Fruit fly (Drosophila melanogaster) whole organism, embryonic: ENCODE results near the gene mirr.

Experiments used
- Atf-2 ChIP-seq: fragments of 200-800 bp; sonication (Bioruptor generic); optimal IDR thresholded peaks from 2 replicates; lab custom pipeline; 2016; ENCODE audit warnings: missing biosample characterization, missing genetic modification characterization
- Blimp-1 ChIP-seq: fragments of 200-800 bp; sonication (Bioruptor generic); optimal IDR thresholded peaks from 3 replicates; lab custom pipeline; 2018; ENCODE audit warnings: missing biosample characterization, missing genetic modification characterization, mild to moderate bottlenecking, moderate library complexity, missing genetic modification reagents
- Bteb2 ChIP-seq: fragments of 200-800 bp; sonication (Bioruptor generic); optimal IDR thresholded peaks from 2 replicates; lab custom pipeline; 2016; ENCODE audit warnings: missing biosample characterization, missing genetic modification characterization
- CG1024 ChIP-seq: fragments of 200-800 bp; sonication (Bioruptor generic); IDR thresholded peaks from 2 replicates; pipeline ENCODE4 v1.3.6; 2022; ENCODE audit warnings: missing biosample characterization, missing genetic modification characterization
- CG11093 ChIP-seq: fragments of 200-800 bp; sonication (Bioruptor generic); IDR thresholded peaks from 3 replicates; pipeline ENCODE4 v1.3.6; 2022; ENCODE audit warnings: missing biosample characterization, missing genetic modification characterization
- CG12299 ChIP-seq: fragments of 200-800 bp; sonication (Bioruptor generic); optimal IDR thresholded peaks from 2 replicates; lab custom pipeline; 2018; ENCODE audit warnings: missing biosample characterization, mild to moderate bottlenecking, missing genetic modification characterization
- CG14441 ChIP-seq: fragments of 200-800 bp; sonication (Bioruptor generic); IDR thresholded peaks from 2 replicates; pipeline ENCODE4 v1.3.6; 2022; ENCODE audit warnings: missing biosample characterization, missing genetic modification characterization
- CG14860 ChIP-seq: fragments of 200-800 bp; sonication (Bioruptor generic); IDR thresholded peaks from 3 replicates; pipeline ENCODE4 v1.3.6; 2022; ENCODE audit warnings: missing biosample characterization, missing genetic modification characterization; ENCODE audit not compliant: partially characterized antibody
- CG15269 ChIP-seq: fragments of 200-800 bp; sonication (Bioruptor generic); optimal IDR thresholded peaks from 2 replicates; lab custom pipeline; 2018; ENCODE audit warnings: missing biosample characterization, mild to moderate bottlenecking, missing genetic modification characterization, moderate library complexity
- CG16779 ChIP-seq: fragments of 200-800 bp; sonication (Bioruptor generic); IDR thresholded peaks from 2 replicates; pipeline ENCODE4 v1.3.6; 2022; ENCODE audit warnings: missing biosample characterization, missing genetic modification characterization
- CG16863 ChIP-seq: fragments of 200-800 bp; sonication (Bioruptor generic); optimal IDR thresholded peaks from 3 replicates; lab custom pipeline; 2016; ENCODE audit warnings: missing biosample characterization, missing genetic modification characterization
- CG18011 ChIP-seq: fragments of 200-800 bp; sonication (Bioruptor generic); optimal IDR thresholded peaks from 2 replicates; lab custom pipeline; 2017; ENCODE audit warnings: missing biosample characterization, missing genetic modification characterization, mild to moderate bottlenecking, moderate library complexity, missing genotype
- CG18764 ChIP-seq: fragments of 200-800 bp; sonication (Bioruptor generic); optimal IDR thresholded peaks from 3 replicates; lab custom pipeline; 2016; ENCODE audit warnings: missing biosample characterization, missing genetic modification characterization
- CG31441 ChIP-seq: fragments of 200-800 bp; sonication (Bioruptor generic); IDR thresholded peaks from 2 replicates; pipeline ENCODE4 v1.3.6; 2022; ENCODE audit warnings: missing biosample characterization, missing genetic modification characterization
- CG4328 ChIP-seq: fragments of 200-800 bp; sonication (Bioruptor generic); optimal IDR thresholded peaks from 3 replicates; lab custom pipeline; 2017; ENCODE audit warnings: missing biosample characterization, missing genetic modification reagents, missing genetic modification characterization
- CG4854 ChIP-seq: fragments of 200-800 bp; sonication (Bioruptor generic); optimal IDR thresholded peaks from 2 replicates; lab custom pipeline; 2016; ENCODE audit warnings: missing biosample characterization, missing genetic modification characterization, inconsistent platforms
- CG5245 ChIP-seq: fragments of 200-800 bp; sonication (Bioruptor generic); optimal IDR thresholded peaks from 3 replicates; lab custom pipeline; 2016; ENCODE audit warnings: missing biosample characterization, missing genetic modification characterization
- CG7556 ChIP-seq: fragments of 200-800 bp; sonication (Bioruptor generic); optimal IDR thresholded peaks from 2 replicates; lab custom pipeline; 2017; ENCODE audit warnings: missing biosample characterization, mild to moderate bottlenecking, missing genetic modification characterization
- CG7928 ChIP-seq: fragments of 200-800 bp; sonication (Bioruptor generic); optimal IDR thresholded peaks from 2 replicates; lab custom pipeline; 2017; ENCODE audit warnings: missing biosample characterization, mild to moderate bottlenecking, missing genetic modification characterization
- Dek ChIP-seq: fragments of 200-800 bp; sonication (Bioruptor generic); optimal IDR thresholded peaks from 3 replicates; lab custom pipeline; 2019; ENCODE audit warnings: missing biosample characterization, mild to moderate bottlenecking, missing genetic modification characterization, moderate library complexity
- Dref ChIP-seq: fragments of 200-800 bp; sonication (Bioruptor generic); IDR thresholded peaks from 2 replicates; pipeline ENCODE4 v1.3.6; 2022; ENCODE audit warnings: missing biosample characterization, missing genetic modification characterization
- Ets97D ChIP-seq: fragments of 200-800 bp; sonication (Bioruptor generic); optimal IDR thresholded peaks from 3 replicates; lab custom pipeline; 2016; ENCODE audit warnings: missing biosample characterization, missing genetic modification characterization
- Hand ChIP-seq: fragments of 200-800 bp; sonication (Bioruptor generic); optimal IDR thresholded peaks from 2 replicates; lab custom pipeline; 2017; ENCODE audit warnings: mild to moderate bottlenecking, missing biosample characterization, missing genetic modification reagents, missing genetic modification characterization
- Jarid2 ChIP-seq: fragments of 200-800 bp; sonication (Bioruptor generic); optimal IDR thresholded peaks from 3 replicates; lab custom pipeline; 2017; ENCODE audit warnings: mild to moderate bottlenecking, missing biosample characterization, missing genetic modification reagents, missing genetic modification characterization
- Mad ChIP-seq: fragments of 200-800 bp; sonication (Bioruptor generic); optimal IDR thresholded peaks from 2 replicates; lab custom pipeline; 2016; ENCODE audit warnings: missing biosample characterization, missing genetic modification characterization
- Mrtf ChIP-seq: fragments of 200-800 bp; sonication (Bioruptor generic); IDR thresholded peaks from 3 replicates; pipeline ENCODE4 v1.3.6; 2022; ENCODE audit warnings: missing biosample characterization, missing genetic modification characterization
- Neu2 ChIP-seq: fragments of 200-800 bp; sonication (Bioruptor generic); optimal IDR thresholded peaks from 3 replicates; lab custom pipeline; 2016; ENCODE audit warnings: missing biosample characterization, missing genetic modification characterization, borderline replicate concordance
- Sry-δ ChIP-seq: fragments of 200-800 bp; sonication (Bioruptor generic); optimal IDR thresholded peaks from 2 replicates; lab custom pipeline; 2016; ENCODE audit warnings: missing biosample characterization, missing genetic modification characterization
- TFAM ChIP-seq: fragments of 200-800 bp; sonication (Bioruptor generic); optimal IDR thresholded peaks from 2 replicates; lab custom pipeline; 2017; ENCODE audit warnings: missing biosample characterization, missing genetic modification characterization, inconsistent platforms
- Tbp ChIP-seq: fragments of >200 bp; optimal IDR thresholded peaks from 2 replicates; lab custom pipeline; 2018; ENCODE audit warnings: missing biosample characterization, missing genetic modification characterization
- bab2 ChIP-seq: fragments of 200-800 bp; sonication (Bioruptor generic); optimal IDR thresholded peaks from 2 replicates; lab custom pipeline; 2016; ENCODE audit warnings: missing biosample characterization, missing genetic modification characterization
- bowl ChIP-seq: fragments of 200-800 bp; sonication (Bioruptor generic); IDR thresholded peaks from 2 replicates; pipeline ENCODE4 v1.3.6; 2022; ENCODE audit warnings: missing biosample characterization, missing genetic modification characterization
- cato ChIP-seq: fragments of 200-800 bp; sonication (Bioruptor generic); optimal IDR thresholded peaks from 2 replicates; lab custom pipeline; 2016; ENCODE audit warnings: missing biosample characterization, missing genetic modification characterization, borderline replicate concordance
- ems ChIP-seq: fragments of 200-800 bp; sonication (Bioruptor generic); optimal IDR thresholded peaks from 3 replicates; lab custom pipeline; 2016; ENCODE audit warnings: missing biosample characterization, missing genetic modification characterization
- hth ChIP-seq: fragments of >200 bp; optimal IDR thresholded peaks from 2 replicates; lab custom pipeline; 2017; ENCODE audit warnings: inconsistent platforms
- jumu ChIP-seq: fragments of 200-800 bp; sonication (Bioruptor generic); optimal IDR thresholded peaks from 3 replicates; lab custom pipeline; 2016; ENCODE audit warnings: missing biosample characterization, missing genetic modification characterization
- knrl ChIP-seq: fragments of 200-800 bp; sonication (Bioruptor generic); IDR thresholded peaks from 3 replicates; pipeline ENCODE4 v1.3.6; 2022; ENCODE audit warnings: missing biosample characterization, missing genetic modification characterization; ENCODE audit not compliant: partially characterized antibody
- lmd ChIP-seq: fragments of 200-800 bp; sonication (Bioruptor generic); IDR thresholded peaks from 2 replicates; pipeline ENCODE4 v1.3.6; 2022; ENCODE audit warnings: missing biosample characterization, missing genetic modification characterization
- lola ChIP-seq, 3 experiments: fragments of >200 bp in 2 of 3; fragments of 200-800 bp in 1 of 3; sonication (Bioruptor generic) in 1 of 3; optimal IDR thresholded peaks; 2 replicates each; lab custom pipeline; 2017 to 2019; ENCODE audit warnings: missing biosample characterization in 3 of 3, missing genetic modification characterization in 3 of 3, mild to moderate bottlenecking in 1 of 3, moderate library complexity in 1 of 3
- nmo ChIP-seq: fragments of 200-800 bp; sonication (Bioruptor generic); optimal IDR thresholded peaks from 2 replicates; lab custom pipeline; 2018; ENCODE audit warnings: missing biosample characterization, mild to moderate bottlenecking, missing genetic modification characterization, moderate library complexity
- nom ChIP-seq: fragments of 200-800 bp; sonication (Bioruptor generic); optimal IDR thresholded peaks from 2 replicates; lab custom pipeline; 2017; ENCODE audit warnings: missing biosample characterization, missing genetic modification characterization, mild to moderate bottlenecking, moderate library complexity, missing genetic modification reagents
- pnt ChIP-seq: fragments of 200-800 bp; sonication (Bioruptor generic); optimal IDR thresholded peaks from 3 replicates; lab custom pipeline; 2016; ENCODE audit warnings: missing biosample characterization, missing genetic modification characterization
- salm ChIP-seq: fragments of 200-800 bp; sonication (Bioruptor generic); optimal IDR thresholded peaks from 2 replicates; lab custom pipeline; 2018; ENCODE audit warnings: missing biosample characterization, mild to moderate bottlenecking, missing genetic modification characterization
- sisA ChIP-seq: fragments of 200-800 bp; sonication (Bioruptor generic); IDR thresholded peaks from 2 replicates; pipeline ENCODE4 v1.3.6; 2022; ENCODE audit warnings: missing biosample characterization, missing genetic modification characterization
- so ChIP-seq: fragments of 200-800 bp; sonication (Bioruptor generic); IDR thresholded peaks from 3 replicates; pipeline ENCODE4 v1.3.6; 2022; ENCODE audit warnings: missing biosample characterization, missing genetic modification characterization
- sr ChIP-seq: fragments of 200-800 bp; sonication (Bioruptor generic); IDR thresholded peaks from 3 replicates; pipeline ENCODE4 v1.3.6; 2022; ENCODE audit warnings: missing biosample characterization, missing genetic modification characterization
- ssp ChIP-seq: fragments of 200-800 bp; sonication (Bioruptor generic); IDR thresholded peaks from 2 replicates; pipeline ENCODE4 v1.3.6; 2022; ENCODE audit warnings: missing biosample characterization, missing genetic modification characterization
- tin ChIP-seq: fragments of 200-800 bp; sonication (Bioruptor generic); optimal IDR thresholded peaks from 3 replicates; lab custom pipeline; 2016; ENCODE audit warnings: missing biosample characterization, missing genetic modification characterization
- tx ChIP-seq: fragments of 200-800 bp; sonication (Bioruptor generic); optimal IDR thresholded peaks from 2 replicates; lab custom pipeline; 2016; ENCODE audit warnings: missing biosample characterization, missing genetic modification characterization
- vfl ChIP-seq: fragments of 200-800 bp; sonication (Bioruptor generic); optimal IDR thresholded peaks from 2 replicates; lab custom pipeline; 2016; ENCODE audit warnings: missing biosample characterization, missing genetic modification characterization
- zen ChIP-seq: fragments of 200-800 bp; sonication (Bioruptor generic); optimal IDR thresholded peaks from 3 replicates; lab custom pipeline; 2018; ENCODE audit warnings: missing biosample characterization, mild to moderate bottlenecking, missing genetic modification characterization, moderate library complexity

Gene mirr

DNA sequence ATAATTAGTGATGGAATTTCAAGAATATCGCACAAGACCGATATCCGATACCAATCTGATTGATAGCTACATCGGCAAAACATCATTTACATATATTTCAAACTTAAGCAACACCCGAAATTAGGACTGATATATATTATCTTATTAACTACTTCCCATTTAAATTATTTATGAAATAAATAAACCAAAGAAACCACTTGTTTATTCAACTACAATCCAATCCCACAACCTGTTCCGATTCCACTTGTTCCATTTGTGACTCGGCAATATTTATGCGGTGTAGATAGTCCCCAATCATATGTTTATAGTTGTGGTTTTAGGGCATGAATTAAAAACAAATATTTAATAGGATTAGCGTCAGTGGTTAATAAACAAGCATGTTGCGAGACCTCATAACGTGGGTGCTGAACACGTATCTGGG lies 61.3 kb downstream of the mirr start, which contains the start of the genes CG10973 and Vps13D (continued):
- TF ChIP-seq nom (GFP tag; lab: Kevin White, UChicago), result no peak
- no peak for TF ChIP-seq CG16779 (GFP tag; lab: Robert Waterston, UW)
- TF ChIP-seq lola (GFP tag; optimal IDR thresholded peaks at IDR 0.05; lab: Kevin White, UChicago), result no peak
- no peak for TF ChIP-seq sr
- TF ChIP-seq CG4328, result no peak
- TF ChIP-seq CG12299 (tag; lab: Kevin White, UChicago), result peak; percentile 73
- TF ChIP-seq knrl (GFP tag; lab: Robert Waterston, UW), result peak; percentile 93
- no peak for TF ChIP-seq zen (tag; lab: Kevin White, UChicago)
- no peak for TF ChIP-seq nmo
- peak; percentile 28 for TF ChIP-seq Mad (GFP tag; lab: Kevin White, UChicago)
- no peak for TF ChIP-seq sisA (GFP tag; lab: Robert Waterston, UW)
- no peak for TF ChIP-seq CG5245 (GFP tag; lab: Kevin White, UChicago)
- TF ChIP-seq jumu (GFP tag; lab: Kevin White, UChicago), result no peak
- no peak for TF ChIP-seq CG11093 (GFP tag; lab: Robert Waterston, UW)
- peak; percentile 69 for TF ChIP-seq CG4854 (GFP tag; lab: Kevin White, UChicago)
- peak; percentile 24 for TF ChIP-seq vfl (GFP tag; lab: Kevin White, UChicago)
- peak; percentile 67; the same call in 1 of the 2 replicates for TF ChIP-seq Dref
- TF ChIP-seq bowl (GFP tag; lab: Robert Waterston, UW), result no peak
- TF ChIP-seq CG14441 (GFP tag; lab: Robert Waterston, UW), result no peak
- no peak for TF ChIP-seq Tbp (GFP tag; lab: Kevin White, UChicago)
- TF ChIP-seq ssp (GFP tag; lab: Robert Waterston, UW), result 0 out of 2 replicates have a peak, but pooled peaks have one; percentile 25
- no peak for TF ChIP-seq Atf-2 (GFP tag; lab: Kevin White, UChicago)
- no peak for TF ChIP-seq lmd (GFP tag; lab: Robert Waterston, UW)
- peak; percentile 83 for TF ChIP-seq CG14860 (GFP tag; lab: Robert Waterston, UW)
- TF ChIP-seq bab2, result peak; percentile 41
- peak; percentile 86 for TF ChIP-seq Sry-δ (GFP tag; lab: Kevin White, UChicago)
- peak; percentile 27 for TF ChIP-seq TFAM (GFP tag; lab: Kevin White, UChicago)
- TF ChIP-seq Hand (GFP tag; lab: Kevin White, UChicago), result no peak
- 0 out of 2 replicates have a peak, but pooled peaks have one; percentile 26 for TF ChIP-seq CG1024 (GFP tag; lab: Robert Waterston, UW)
- peak; percentile 100 for TF ChIP-seq CG18764 (GFP tag; lab: Kevin White, UChicago)
- TF ChIP-seq Ets97D (GFP tag; lab: Kevin White, UChicago), result peak; percentile 64
- no peak for TF ChIP-seq salm
- TF ChIP-seq tx (GFP tag; lab: Kevin White, UChicago), result no peak
- TF ChIP-seq CG18011, result peak; percentile 53
- peak; percentile 27 for TF ChIP-seq CG16863 (GFP tag; lab: Kevin White, UChicago)
- no peak for TF ChIP-seq Blimp-1 (GFP tag; lab: Kevin White, UChicago)
- TF ChIP-seq so (GFP tag; lab: Robert Waterston, UW), result no peak
- TF ChIP-seq Mrtf (GFP tag; lab: Robert Waterston, UW), result no peak
- no peak for TF ChIP-seq tin (GFP tag; lab: Kevin White, UChicago)
- no peak for TF ChIP-seq ems (GFP tag; lab: Kevin White, UChicago)
- TF ChIP-seq cato (GFP tag; lab: Kevin White, UChicago), result no peak
- TF ChIP-seq Bteb2 (GFP tag; lab: Kevin White, UChicago), result peak; percentile 27
- no peak for TF ChIP-seq Jarid2 (GFP tag; lab: Kevin White, UChicago)
- TF ChIP-seq pnt (GFP tag; lab: Kevin White, UChicago), result no peak
- TF ChIP-seq CG7928 (GFP tag; lab: Kevin White, UChicago), result peak; percentile 53
- TF ChIP-seq Neu2 (GFP tag; lab: Kevin White, UChicago), result no peak
- TF ChIP-seq CG7556 (GFP tag; lab: Kevin White, UChicago), result no peak
- TF ChIP-seq CG31441 (GFP tag; lab: Robert Waterston, UW), result no peak
- TF ChIP-seq Dek (tag; lab: Kevin White, UChicago), result no peak
- no peak for TF ChIP-seq hth (lab: Kevin White, UChicago)
- TF ChIP-seq CG15269, result no peak
